Worm (Caenorhabditis elegans) whole organism, young adult: ENCODE results near the gene F02E11.3.

ENCODE experiments used
- B0019.2 ChIP-seq: fragments of 200-800 bp; sonication (Bioruptor generic); conservative IDR thresholded peaks from 2 replicates; pipeline ENCODE4 v1.3.6; 2022; ENCODE audit warnings: missing genetic modification reagents, missing genetic modification characterization, missing compliant biosample characterization
- B0035.1 ChIP-seq: sonication (generic microtip); optimal IDR thresholded peaks from 2 replicates; lab custom pipeline; 2016; ENCODE audit warnings: missing genetic modification characterization, mild to moderate bottlenecking, missing compliant biosample characterization, missing genotype, missing genetic modification reagents
- B0261.1 ChIP-seq: sonication (generic microtip); optimal IDR thresholded peaks from 2 replicates; lab custom pipeline; 2016; ENCODE audit warnings: mild to moderate bottlenecking, missing genetic modification characterization, moderate library complexity, missing compliant biosample characterization
- C06A6.2 ChIP-seq: fragments of 200-800 bp; sonication (Bioruptor generic); conservative IDR thresholded peaks from 2 replicates; pipeline ENCODE4 v1.3.6; 2022; ENCODE audit warnings: missing genetic modification characterization, missing compliant biosample characterization
- F22D6.2 ChIP-seq: sonication (generic microtip); optimal IDR thresholded peaks from 2 replicates; lab custom pipeline; 2016; ENCODE audit warnings: mild to moderate bottlenecking, missing genetic modification characterization, missing compliant biosample characterization
- F23B12.7 ChIP-seq: sonication (generic microtip); optimal IDR thresholded peaks from 2 replicates; lab custom pipeline; 2017; ENCODE audit warnings: missing genetic modification characterization, mild to moderate bottlenecking, missing compliant biosample characterization, antibody characterized with exemption, moderate library complexity; ENCODE audit not compliant: insufficient read depth
- F52B5.7 ChIP-seq: sonication (generic microtip); optimal IDR thresholded peaks from 2 replicates; lab custom pipeline; 2016; ENCODE audit warnings: mild to moderate bottlenecking, missing genetic modification characterization, missing compliant biosample characterization
- K12H6.12 ChIP-seq: fragments of 200-800 bp; sonication (Bioruptor generic); optimal IDR thresholded peaks from 2 replicates; lab custom pipeline; 2018; ENCODE audit warnings: mild to moderate bottlenecking, missing genetic modification characterization, missing compliant biosample characterization
- T07F8.4 ChIP-seq: sonication (generic microtip); optimal IDR thresholded peaks from 2 replicates; lab custom pipeline; 2016; ENCODE audit warnings: mild to moderate bottlenecking, missing genetic modification characterization, moderate library complexity, missing compliant biosample characterization
- Y53F4B.3 ChIP-seq: fragments of 200-800 bp; sonication (Bioruptor generic); IDR thresholded peaks from 2 replicates; pipeline ENCODE4 v1.3.6; 2022; ENCODE audit warnings: missing genetic modification reagents, missing genetic modification characterization, missing compliant biosample characterization
- akir-1 ChIP-seq: fragments of 200-800 bp; sonication (Bioruptor generic); optimal IDR thresholded peaks from 2 replicates; lab custom pipeline; 2018; ENCODE audit warnings: mild to moderate bottlenecking, missing genetic modification characterization, moderate library complexity, missing compliant biosample characterization
- aptf-3 ChIP-seq: fragments of 200-800 bp; sonication (Bioruptor generic); IDR thresholded peaks from 2 replicates; pipeline ENCODE4 v1.3.6; 2022; ENCODE audit warnings: missing genetic modification characterization, missing compliant biosample characterization
- atf-7 ChIP-seq: sonication (generic microtip); optimal IDR thresholded peaks from 2 replicates; lab custom pipeline; 2017; ENCODE audit warnings: mild to moderate bottlenecking, missing genetic modification characterization, missing compliant biosample characterization
- attf-5 ChIP-seq: fragments of 200-800 bp; sonication (Bioruptor generic); optimal IDR thresholded peaks from 2 replicates; lab custom pipeline; 2018; ENCODE audit warnings: mild to moderate bottlenecking, missing genetic modification characterization, missing compliant biosample characterization
- attf-6 ChIP-seq: fragments of 200-800 bp; sonication (Bioruptor generic); IDR thresholded peaks from 2 replicates; pipeline ENCODE4 v1.3.6; 2022; ENCODE audit warnings: missing genetic modification reagents, missing genetic modification characterization, missing compliant biosample characterization
- ccch-3 ChIP-seq: fragments of 200-800 bp; sonication (Bioruptor generic); optimal IDR thresholded peaks from 2 replicates; lab custom pipeline; 2018; ENCODE audit warnings: mild to moderate bottlenecking, missing genetic modification characterization, missing compliant biosample characterization
- cebp-1 ChIP-seq, 2 experiments: fragments of 200-800 bp in 1 of 2; sonication (Bioruptor generic) in 1 of 2; sonication (generic microtip) in 1 of 2; IDR thresholded peaks in 1 of 2; optimal IDR thresholded peaks in 1 of 2; 2 replicates each; pipeline versions ENCODE4 v1.3.6 to Lab custom; 2017 to 2022; ENCODE audit warnings: missing compliant biosample characterization in 2 of 2, missing genetic modification characterization in 2 of 2, mild to moderate bottlenecking in 1 of 2, missing genetic modification reagents in 1 of 2, moderate library complexity in 1 of 2
- ceh-100 ChIP-seq: fragments of 200-800 bp; sonication (Bioruptor generic); IDR thresholded peaks from 2 replicates; pipeline ENCODE4 v1.3.6; 2022; ENCODE audit warnings: missing genetic modification reagents, missing genetic modification characterization, missing compliant biosample characterization
- chd-7 ChIP-seq: sonication (generic microtip); optimal IDR thresholded peaks from 2 replicates; lab custom pipeline; 2016; ENCODE audit warnings: mild to moderate bottlenecking, missing genetic modification characterization, moderate library complexity, missing compliant biosample characterization
- dpff-1 ChIP-seq: sonication (generic microtip); optimal IDR thresholded peaks from 2 replicates; lab custom pipeline; 2017; ENCODE audit warnings: mild to moderate bottlenecking, missing genetic modification characterization, missing compliant biosample characterization
- dpl-1 ChIP-seq: fragments of 150-350 bp; optimal IDR thresholded peaks from 2 replicates; lab custom pipeline; 2014; ENCODE audit warnings: missing biosample characterization, missing genetic modification reagents, missing genetic modification characterization
- egl-44 ChIP-seq: fragments of 200-800 bp; sonication (Bioruptor generic); IDR thresholded peaks from 2 replicates; pipeline ENCODE4 v1.3.6; 2022; ENCODE audit warnings: missing genetic modification reagents, missing genetic modification characterization, missing compliant biosample characterization
- egrh-3 ChIP-seq: fragments of 200-800 bp; sonication (Bioruptor generic); IDR thresholded peaks from 2 replicates; pipeline ENCODE4 v1.3.6; 2022; ENCODE audit warnings: missing genetic modification reagents, missing genetic modification characterization, missing compliant biosample characterization
- ekl-4 ChIP-seq: fragments of 200-800 bp; sonication (Bioruptor generic); IDR thresholded peaks from 2 replicates; pipeline ENCODE4 v1.3.6; 2022; ENCODE audit warnings: missing genetic modification reagents, missing genetic modification characterization, missing compliant biosample characterization
- ets-4 ChIP-seq: fragments of 200-800 bp; sonication (Bioruptor generic); optimal IDR thresholded peaks from 2 replicates; lab custom pipeline; 2018; ENCODE audit warnings: mild to moderate bottlenecking, missing genetic modification characterization, missing compliant biosample characterization
- fkh-3 ChIP-seq: sonication (generic microtip); optimal IDR thresholded peaks from 2 replicates; lab custom pipeline; 2016; ENCODE audit warnings: mild to moderate bottlenecking, missing genetic modification characterization, missing compliant biosample characterization
- him-1 ChIP-seq: sonication (generic microtip); optimal IDR thresholded peaks from 2 replicates; lab custom pipeline; 2016; ENCODE audit warnings: missing genotype, missing genetic modification reagents, missing genetic modification characterization, missing compliant biosample characterization
- hrde-1 ChIP-seq: sonication (generic microtip); optimal IDR thresholded peaks from 2 replicates; lab custom pipeline; 2016; ENCODE audit warnings: missing genetic modification characterization, mild to moderate bottlenecking, missing compliant biosample characterization, moderate library complexity, missing genotype, missing genetic modification reagents, borderline replicate concordance
- let-526 ChIP-seq: fragments of 200-800 bp; sonication (Bioruptor generic); IDR thresholded peaks from 2 replicates; pipeline ENCODE4 v1.3.6; 2022; ENCODE audit warnings: missing genetic modification reagents, missing genetic modification characterization, missing compliant biosample characterization
- lin-54 ChIP-seq: fragments of 200-800 bp; sonication (Bioruptor generic); optimal IDR thresholded peaks from 2 replicates; lab custom pipeline; 2018; ENCODE audit warnings: mild to moderate bottlenecking, missing genetic modification characterization, missing compliant biosample characterization
- lir-1 ChIP-seq: fragments of 200-800 bp; sonication (Bioruptor generic); conservative IDR thresholded peaks from 2 replicates; pipeline ENCODE4 v1.3.6; 2022; ENCODE audit warnings: missing genetic modification reagents, missing genetic modification characterization, missing compliant biosample characterization
- lsy-27 ChIP-seq: sonication (generic microtip); optimal IDR thresholded peaks from 2 replicates; lab custom pipeline; 2017; ENCODE audit warnings: missing genetic modification characterization, mild to moderate bottlenecking, missing compliant biosample characterization, antibody characterized with exemption, missing genotype, borderline replicate concordance; ENCODE audit not compliant: insufficient read depth
- mes-4 ChIP-seq: sonication (generic microtip); optimal IDR thresholded peaks from 2 replicates; lab custom pipeline; 2016; ENCODE audit warnings: missing genotype, missing genetic modification characterization, missing compliant biosample characterization
- mxl-1 ChIP-seq: sonication (generic microtip); optimal IDR thresholded peaks from 2 replicates; lab custom pipeline; 2016; ENCODE audit warnings: missing genetic modification characterization, missing compliant biosample characterization
- nhr-27 ChIP-seq: fragments of 200-800 bp; sonication (Bioruptor generic); optimal IDR thresholded peaks from 2 replicates; lab custom pipeline; 2018; ENCODE audit warnings: mild to moderate bottlenecking, missing genetic modification characterization, moderate library complexity, missing compliant biosample characterization
- nhr-90 ChIP-seq: sonication (generic microtip); optimal IDR thresholded peaks from 2 replicates; lab custom pipeline; 2016; ENCODE audit warnings: missing genotype, mild to moderate bottlenecking, missing genetic modification characterization, missing compliant biosample characterization
- pha-4 ChIP-seq: fragments of 150-350 bp; sonication (generic microtip); optimal IDR thresholded peaks from 2 replicates; lab custom pipeline; 2014; ENCODE audit warnings: missing biosample characterization, missing genetic modification reagents, missing genetic modification characterization
- rcor-1 ChIP-seq: fragments of 200-800 bp; sonication (Bioruptor generic); IDR thresholded peaks from 2 replicates; pipeline ENCODE4 v1.3.6; 2022; ENCODE audit warnings: missing genetic modification reagents, missing genetic modification characterization, missing compliant biosample characterization
- rpc-1 ChIP-seq, 2 experiments: fragments of 150-350 bp in 1 of 2; sonication (generic microtip) in 1 of 2; optimal IDR thresholded peaks; 2 replicates each; lab custom pipeline; 2014 to 2018; ENCODE audit warnings: missing biosample characterization in 1 of 2, missing genetic modification characterization in 1 of 2, missing genetic modification reagents in 1 of 2, missing genotype in 1 of 2
- sea-2 ChIP-seq: fragments of 200-800 bp; sonication (Bioruptor generic); IDR thresholded peaks from 2 replicates; pipeline ENCODE4 v1.3.6; 2022; ENCODE audit warnings: missing genetic modification characterization, missing compliant biosample characterization
- snpc-1.3 ChIP-seq: sonication (generic microtip); optimal IDR thresholded peaks from 2 replicates; lab custom pipeline; 2017; ENCODE audit warnings: missing genetic modification characterization, mild to moderate bottlenecking, missing compliant biosample characterization, antibody characterized with exemption, moderate library complexity, missing genotype, missing genetic modification reagents; ENCODE audit not compliant: insufficient read depth
- snpc-4 ChIP-seq, 5 experiments: fragments of 150-350 bp in 1 of 5; sonication (generic microtip) in 4 of 5; optimal IDR thresholded peaks; 2 replicates each; lab custom pipeline; 2014 to 2018; ENCODE audit warnings: missing genetic modification characterization in 5 of 5, missing biosample characterization in 3 of 5, antibody characterized with exemption in 2 of 5, mild to moderate bottlenecking in 2 of 5, missing compliant biosample characterization in 2 of 5, missing genotype in 2 of 5, moderate library complexity in 2 of 5, missing genetic modification reagents in 1 of 5
- unc-130 ChIP-seq: sonication (generic microtip); optimal IDR thresholded peaks from 2 replicates; lab custom pipeline; 2016; ENCODE audit warnings: missing genetic modification reagents, missing genetic modification characterization, missing compliant biosample characterization
- ztf-18 ChIP-seq: sonication (generic microtip); optimal IDR thresholded peaks from 2 replicates; lab custom pipeline; 2016; ENCODE audit warnings: missing genotype, mild to moderate bottlenecking, missing genetic modification characterization, missing compliant biosample characterization
- ztf-22 ChIP-seq: fragments of 200-800 bp; sonication (Bioruptor generic); optimal IDR thresholded peaks from 2 replicates; lab custom pipeline; 2018; ENCODE audit warnings: mild to moderate bottlenecking, missing genetic modification characterization, moderate library complexity, missing compliant biosample characterization
- ztf-3 ChIP-seq: fragments of 200-800 bp; sonication (Bioruptor generic); optimal IDR thresholded peaks from 2 replicates; lab custom pipeline; 2018; ENCODE audit warnings: mild to moderate bottlenecking, missing genetic modification characterization, missing compliant biosample characterization
- ztf-6 ChIP-seq: fragments of 200-800 bp; sonication (Bioruptor generic); IDR thresholded peaks from 2 replicates; pipeline ENCODE4 v1.3.6; 2022; ENCODE audit warnings: missing genetic modification reagents, missing genetic modification characterization, missing compliant biosample characterization

Gene F02E11.3

ce11 chrII:3267815-3268214, 7.0 kb downstream of the F02E11.3 start (continued):
- peak; percentile 65 for TF ChIP-seq rpc-1 (optimal IDR thresholded peaks at IDR 0.05; lab: Kevin White, UChicago)
- TF ChIP-seq rpc-1 (tag; optimal IDR thresholded peaks at IDR 0.05; lab: Kevin White, UChicago), result peak; percentile 78
- no peak for TF ChIP-seq hrde-1 (tag; lab: Kevin White, UChicago)
- TF ChIP-seq atf-7 (tag; lab: Kevin White, UChicago), result no peak
- no peak for TF ChIP-seq K12H6.12 (tag; lab: Kevin White, UChicago)
- no peak for TF ChIP-seq lir-1
- TF ChIP-seq pha-4 (tag; lab: Kevin White, UChicago), result no peak
- no peak for TF ChIP-seq lsy-27 (tag; lab: Kevin White, UChicago)
- TF ChIP-seq snpc-4 (GFP tag; optimal IDR thresholded peaks at IDR 0.05; lab: Kevin White, UChicago), result no peak
- TF ChIP-seq snpc-4 (tag; optimal IDR thresholded peaks at IDR 0.05; lab: Kevin White, UChicago), result peak in 1 of 4 experiments; percentile 37
- TF ChIP-seq T07F8.4 (tag; lab: Kevin White, UChicago), result no peak
- no peak for TF ChIP-seq mes-4 (tag; lab: Kevin White, UChicago)
- no peak for TF ChIP-seq ztf-18 (tag; lab: Kevin White, UChicago)
- no peak for TF ChIP-seq let-526
- no peak for TF ChIP-seq egrh-3 (GFP tag; lab: Robert Waterston, UW)
- no peak for TF ChIP-seq ekl-4 (GFP tag; lab: Robert Waterston, UW)
- TF ChIP-seq Y53F4B.3, result no peak
- TF ChIP-seq F22D6.2 (tag; lab: Kevin White, UChicago), result no peak
- TF ChIP-seq F23B12.7, result no peak
- TF ChIP-seq attf-6 (GFP tag; lab: Robert Waterston, UW), result no peak
- TF ChIP-seq unc-130, result no peak
- no peak for TF ChIP-seq aptf-3 (GFP tag; lab: Robert Waterston, UW)
- TF ChIP-seq dpff-1 (tag; lab: Kevin White, UChicago), result no peak
- peak; percentile 80 for TF ChIP-seq B0261.1 (tag; lab: Kevin White, UChicago)
- TF ChIP-seq nhr-27 (tag; lab: Kevin White, UChicago), result no peak
- TF ChIP-seq nhr-90 (tag; lab: Kevin White, UChicago), result no peak
- no peak for TF ChIP-seq C06A6.2 (GFP tag; lab: Robert Waterston, UW)
- TF ChIP-seq sea-2, result no peak
- TF ChIP-seq ztf-22, result no peak
- no peak for TF ChIP-seq ztf-6
- no peak for TF ChIP-seq ztf-3 (GFP tag; lab: Kevin White, UChicago)
- TF ChIP-seq dpl-1 (GFP tag; lab: Kevin White, UChicago), result no peak
- no peak for TF ChIP-seq fkh-3 (tag; lab: Kevin White, UChicago)
- TF ChIP-seq ceh-100, result 0 out of 2 replicates have a peak, but pooled peaks have one; percentile 32
- TF ChIP-seq attf-5, result peak; percentile 32
- TF ChIP-seq ets-4, result no peak
- TF ChIP-seq rcor-1, result no peak
- TF ChIP-seq mxl-1 (tag; lab: Kevin White, UChicago), result no peak
- TF ChIP-seq ccch-3 (GFP tag; lab: Kevin White, UChicago), result no peak
- peak; percentile 63 for TF ChIP-seq him-1 (tag; lab: Kevin White, UChicago)
- TF ChIP-seq akir-1, result no peak
- no peak for TF ChIP-seq lin-54 (GFP tag; lab: Kevin White, UChicago)
- no peak for TF ChIP-seq B0019.2 (GFP tag; lab: Robert Waterston, UW)
- TF ChIP-seq B0035.1, result no peak
- TF ChIP-seq F52B5.7 (tag; lab: Kevin White, UChicago), result no peak
- no peak for TF ChIP-seq egl-44 (GFP tag; lab: Robert Waterston, UW)
- no peak for TF ChIP-seq snpc-1.3 (tag; lab: Kevin White, UChicago)
- peak; percentile 14 for TF ChIP-seq chd-7 (tag; lab: Kevin White, UChicago)
- TF ChIP-seq cebp-1 (GFP tag; IDR thresholded peaks at IDR 0.05; lab: Robert Waterston, UW), result no peak
- no peak for TF ChIP-seq cebp-1 (tag; optimal IDR thresholded peaks at IDR 0.05; lab: Kevin White, UChicago)
